ENCODE assay signal across 1 fruit fly cellular context in the genomic region with DNA sequence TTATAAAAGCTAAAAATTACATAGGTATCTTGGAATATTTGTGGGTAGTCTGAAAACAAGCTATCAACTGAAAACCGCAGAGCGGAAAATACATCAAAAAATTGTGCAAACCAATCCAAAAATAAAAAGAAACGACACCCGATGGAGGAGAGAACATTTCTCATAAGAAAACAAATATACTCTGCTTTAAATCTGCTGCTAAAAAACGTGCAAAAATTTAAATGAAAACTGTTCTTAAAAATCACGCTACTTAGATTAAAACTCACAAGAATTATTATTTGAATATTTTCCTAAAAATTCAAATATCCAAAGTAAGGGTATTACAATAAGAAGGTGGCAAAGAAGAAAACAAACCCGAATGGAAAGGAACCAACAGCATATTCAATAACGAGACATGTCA.
TF ChIP-seq lines count a peak whose summit lies in the region.

No protein-coding gene starts in this region.

TF ChIP-seq in whole organism, embryonic, 481 proteins besides CTCF, POLR2A, EP300 and RAD21 (continued from another document):
- TF ChIP-seq tio (GFP tag; optimal IDR thresholded peaks at IDR 0.05; lab: Kevin White, UChicago) (no peak), disco-r (GFP tag; optimal IDR thresholded peaks at IDR 0.05; lab: Kevin White, UChicago) (no peak), toy (GFP tag; IDR thresholded peaks at IDR 0.05; lab: Robert Waterston, UW) (no peak), CG13424 (tag; optimal IDR thresholded peaks at IDR 0.05; lab: Kevin White, UChicago) (peak; percentile 51), CG10267 (tag; optimal IDR thresholded peaks at IDR 0.05; lab: Kevin White, UChicago) (peak; percentile 14), Mrtf (GFP tag; IDR thresholded peaks at IDR 0.05; lab: Robert Waterston, UW) (no peak), gfzf (GFP tag; optimal IDR thresholded peaks at IDR 0.05; lab: Kevin White, UChicago) (no peak), CG30020 (tag; optimal IDR thresholded peaks at IDR 0.05; lab: Kevin White, UChicago) (no peak), bab2 (GFP tag; optimal IDR thresholded peaks at IDR 0.05; lab: Kevin White, UChicago) (peak; percentile 19), mam (GFP tag; optimal IDR thresholded peaks at IDR 0.05; lab: Kevin White, UChicago) (no peak), Trl (optimal IDR thresholded peaks at IDR 0.05; lab: Kevin White, UChicago) (no peak), Trl (GFP tag; optimal IDR thresholded peaks at IDR 0.05; lab: Kevin White, UChicago) (no peak), CG7556 (GFP tag; optimal IDR thresholded peaks at IDR 0.05; lab: Kevin White, UChicago) (peak; percentile 26), Dfd (GFP tag; optimal IDR thresholded peaks at IDR 0.05; lab: Kevin White, UChicago) (no peak), CG2889 (GFP tag; IDR thresholded peaks at IDR 0.05; lab: Robert Waterston, UW) (peak; percentile 27; the same call in 1 of the 3 replicates), Adf1 (GFP tag; IDR thresholded peaks at IDR 0.05; lab: Robert Waterston, UW) (no peak), pzg (GFP tag; optimal IDR thresholded peaks at IDR 0.05; lab: Kevin White, UChicago) (no peak), nerfin-1 (tag; optimal IDR thresholded peaks at IDR 0.05; lab: Kevin White, UChicago) (no peak), Meics (GFP tag; optimal IDR thresholded peaks at IDR 0.05; lab: Kevin White, UChicago) (peak; percentile 21), CG13296 (GFP tag; optimal IDR thresholded peaks at IDR 0.05; lab: Kevin White, UChicago) (peak; percentile 3), Hr51 (GFP tag; optimal IDR thresholded peaks at IDR 0.05; lab: Kevin White, UChicago) (peak in 1 of 2 experiments; percentile 48), CG5953 (GFP tag; IDR thresholded peaks at IDR 0.05; lab: Robert Waterston, UW) (no peak), CG4424 (GFP tag; optimal IDR thresholded peaks at IDR 0.05; lab: Kevin White, UChicago) (no peak), Fer2 (tag; optimal IDR thresholded peaks at IDR 0.05; lab: Kevin White, UChicago) (no peak)
